Fruit fly (Drosophila melanogaster): ENCODE results near the gene CG9231.

CG9231 gene

DNA sequence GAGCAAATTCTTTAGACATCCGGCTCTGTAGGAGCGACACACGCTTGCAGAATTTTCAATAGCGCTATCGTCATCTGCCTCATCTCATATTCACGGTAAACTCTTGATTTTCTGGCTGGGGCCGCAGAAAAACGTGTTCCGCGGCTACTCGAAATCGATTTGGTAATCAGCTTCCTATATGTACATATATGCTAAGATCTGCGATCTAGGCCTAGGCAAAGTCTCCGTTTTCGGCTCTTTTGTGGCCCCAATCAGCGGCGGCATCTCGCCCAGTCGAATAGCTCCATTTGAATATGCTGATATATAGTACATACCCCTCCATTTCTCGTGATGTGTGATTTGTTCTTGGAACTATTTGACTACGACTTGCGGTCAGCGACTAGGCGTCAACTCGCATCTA lies 22.8 kb downstream of the CG9231 start:
- no peak for TF ChIP-seq CG34406 (GFP tag; optimal IDR thresholded peaks at IDR 0.05)
- no peak for TF ChIP-seq Ets21C (GFP tag; optimal IDR thresholded peaks at IDR 0.05)
- no peak for TF ChIP-seq CG3032 (tag; optimal IDR thresholded peaks at IDR 0.05)
- no peak for TF ChIP-seq Eip93F (GFP tag; optimal IDR thresholded peaks at IDR 0.05)
- no peak for TF ChIP-seq CG4318 (GFP tag; optimal IDR thresholded peaks at IDR 0.05)
- TF ChIP-seq CG9139 (GFP tag; optimal IDR thresholded peaks at IDR 0.05): no peak
- TF ChIP-seq salr (GFP tag; optimal IDR thresholded peaks at IDR 0.05): no peak
- no peak for TF ChIP-seq Sox102F (GFP tag; optimal IDR thresholded peaks at IDR 0.05)
- TF ChIP-seq pdm3 (GFP tag; optimal IDR thresholded peaks at IDR 0.05): no peak
- TF ChIP-seq Sox15 (GFP tag; optimal IDR thresholded peaks at IDR 0.05): no peak
- no peak for TF ChIP-seq Met (GFP tag; optimal IDR thresholded peaks at IDR 0.05)
- TF ChIP-seq CG6808 (GFP tag; optimal IDR thresholded peaks at IDR 0.05): no peak

dm6 chr3L:19562146-19562700 lies 23.6 kb downstream of the CG9231 start:
- TF ChIP-seq CG3919 (GFP tag; optimal IDR thresholded peaks at IDR 0.05) (peak; percentile 15), CG8632 (GFP tag; optimal IDR thresholded peaks at IDR 0.05) (no peak), Eip93F (GFP tag; optimal IDR thresholded peaks at IDR 0.05) (no peak), Sox102F (GFP tag; optimal IDR thresholded peaks at IDR 0.05) (peak; percentile 34), CG8119 (GFP tag; IDR thresholded peaks at IDR 0.05) (no peak), CG6163 (GFP tag; IDR thresholded peaks at IDR 0.05) (no peak), pdm3 (GFP tag; optimal IDR thresholded peaks at IDR 0.05) (no peak), lz (GFP tag; optimal IDR thresholded peaks at IDR 0.05) (no peak), CG7368 (GFP tag; optimal IDR thresholded peaks at IDR 0.05) (no peak), achi (GFP tag; optimal IDR thresholded peaks at IDR 0.05) (no peak), spab (GFP tag; optimal IDR thresholded peaks at IDR 0.05) (no peak), CG6808 (GFP tag; optimal IDR thresholded peaks at IDR 0.05) (peak; percentile 16), topi (GFP tag; optimal IDR thresholded peaks at IDR 0.05) (no peak), CG10669 (GFP tag; optimal IDR thresholded peaks at IDR 0.05) (no peak), CG8319 (GFP tag; optimal IDR thresholded peaks at IDR 0.05) (no peak), cyc (GFP tag; optimal IDR thresholded peaks at IDR 0.05) (no peak), Hr39 (GFP tag; optimal IDR thresholded peaks at IDR 0.05) (no peak), Met (GFP tag; optimal IDR thresholded peaks at IDR 0.05) (no peak), CG6276 (GFP tag; optimal IDR thresholded peaks at IDR 0.05) (no peak), eg (GFP tag; IDR thresholded peaks at IDR 0.05) (no peak), fd85E (GFP tag; optimal IDR thresholded peaks at IDR 0.05) (no peak), dsx (GFP tag; optimal IDR thresholded peaks at IDR 0.05; ENCODE audit: poor library complexity, severe bottlenecking) (peak; percentile 17), acj6 (GFP tag; optimal IDR thresholded peaks at IDR 0.05) (no peak), Eip78C (GFP tag) (peak; percentile 33), CG6854 (GFP tag; optimal IDR thresholded peaks at IDR 0.05) (peak; percentile 49), ss (GFP tag; optimal IDR thresholded peaks at IDR 0.05) (peak in 1 of 2 experiments; percentile 19), vri (GFP tag; optimal IDR thresholded peaks at IDR 0.05) (peak; percentile 30), CG11762 (GFP tag; optimal IDR thresholded peaks at IDR 0.05; ENCODE audit: insufficient read depth) (no peak)

DNA sequence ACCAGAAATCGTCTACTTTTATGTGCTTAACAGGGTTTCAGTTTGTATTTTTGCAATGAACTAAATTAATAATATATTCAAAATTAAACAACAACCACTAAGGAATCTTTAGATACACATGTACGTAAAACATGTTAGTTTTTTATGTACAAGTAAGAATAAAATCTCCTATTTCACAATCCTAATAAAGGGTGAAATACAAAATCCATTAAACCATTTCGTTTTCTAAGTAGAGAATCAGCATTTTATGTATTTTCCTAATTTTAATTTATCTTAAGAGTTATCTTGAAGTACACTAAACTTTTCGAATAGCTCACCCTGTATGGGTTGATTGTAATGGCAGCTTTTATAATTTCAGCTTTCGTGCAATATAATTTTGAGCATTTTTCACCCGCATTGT lies 24.1 kb downstream of the CG9231 start:
- TF ChIP-seq CG11294 (GFP tag; IDR thresholded peaks at IDR 0.05): peak; percentile 61
- TF ChIP-seq CG10669 (GFP tag; optimal IDR thresholded peaks at IDR 0.05): peak; percentile 55
- TF ChIP-seq CG32006 (GFP tag; optimal IDR thresholded peaks at IDR 0.05): peak; percentile 86
- peak; percentile 87 for TF ChIP-seq CG8632 (GFP tag; optimal IDR thresholded peaks at IDR 0.05)
- peak; percentile 85 for TF ChIP-seq Smox (GFP tag; optimal IDR thresholded peaks at IDR 0.05)
- peak; percentile 62 for TF ChIP-seq Sox15 (GFP tag; optimal IDR thresholded peaks at IDR 0.05)
- TF ChIP-seq CG11902 (GFP tag; optimal IDR thresholded peaks at IDR 0.05): peak; percentile 30
- peak; percentile 64 for TF ChIP-seq Sox14 (GFP tag; optimal IDR thresholded peaks at IDR 0.05)
- peak; percentile 81 for TF ChIP-seq topi (GFP tag; optimal IDR thresholded peaks at IDR 0.05)
- peak; percentile 84 for TF ChIP-seq achi (GFP tag; optimal IDR thresholded peaks at IDR 0.05)
- peak; percentile 93 for TF ChIP-seq CG15336 (GFP tag; IDR thresholded peaks at IDR 0.05)
- peak; percentile 36 for TF ChIP-seq fd59A (GFP tag; optimal IDR thresholded peaks at IDR 0.05)
- TF ChIP-seq CG3919 (GFP tag; optimal IDR thresholded peaks at IDR 0.05): peak; percentile 77
- TF ChIP-seq eg (GFP tag; IDR thresholded peaks at IDR 0.05): peak; percentile 84
- TF ChIP-seq spab (GFP tag; optimal IDR thresholded peaks at IDR 0.05): peak; percentile 32
- peak; percentile 67 for TF ChIP-seq CG8319 (GFP tag; optimal IDR thresholded peaks at IDR 0.05)
- TF ChIP-seq CG16779 (tag; optimal IDR thresholded peaks at IDR 0.05): peak; percentile 71
- TF ChIP-seq net (GFP tag; optimal IDR thresholded peaks at IDR 0.05): peak; percentile 88
- peak; percentile 94 for TF ChIP-seq CG6276 (GFP tag; optimal IDR thresholded peaks at IDR 0.05)
- peak; percentile 74 for TF ChIP-seq Sox102F (GFP tag; optimal IDR thresholded peaks at IDR 0.05)
- peak; percentile 73 for TF ChIP-seq CG7368 (GFP tag; optimal IDR thresholded peaks at IDR 0.05)
- TF ChIP-seq CG10631 (GFP tag; optimal IDR thresholded peaks at IDR 0.05): peak; percentile 70
- peak; percentile 80 for TF ChIP-seq CG4318 (GFP tag; optimal IDR thresholded peaks at IDR 0.05)
- TF ChIP-seq pdm3 (GFP tag; optimal IDR thresholded peaks at IDR 0.05): peak; percentile 86
- TF ChIP-seq svp (GFP tag): peak; percentile 93
- TF ChIP-seq cyc (GFP tag; optimal IDR thresholded peaks at IDR 0.05): peak; percentile 42

Measured in whole organism, prepupa.